Fruit fly (Drosophila melanogaster) whole organism, embryonic: Measurements from ENCODE around the gene CG9643.

ENCODE experiments used
- Ada2b ChIP-seq: fragments of 200-800 bp; sonication (Bioruptor generic); IDR thresholded peaks from 2 replicates; pipeline ENCODE4 v1.3.6; 2022; ENCODE audit warnings: missing biosample characterization, missing genetic modification characterization
- Asciz ChIP-seq: fragments of 200-800 bp; sonication (Bioruptor generic); optimal IDR thresholded peaks from 2 replicates; lab custom pipeline; 2017; ENCODE audit warnings: missing biosample characterization, mild to moderate bottlenecking, missing genetic modification characterization, missing genetic modification reagents
- Blimp-1 ChIP-seq: fragments of 200-800 bp; sonication (Bioruptor generic); optimal IDR thresholded peaks from 3 replicates; lab custom pipeline; 2018; ENCODE audit warnings: missing biosample characterization, missing genetic modification characterization, mild to moderate bottlenecking, moderate library complexity, missing genetic modification reagents
- CG10267 ChIP-seq: fragments of 200-800 bp; sonication (Bioruptor generic); optimal IDR thresholded peaks from 2 replicates; lab custom pipeline; 2018; ENCODE audit warnings: missing biosample characterization, mild to moderate bottlenecking, missing genetic modification characterization, moderate library complexity
- CG10959 ChIP-seq: fragments of 200-800 bp; sonication (Bioruptor generic); IDR thresholded peaks from 2 replicates; pipeline ENCODE4 v1.3.6; 2022; ENCODE audit warnings: missing biosample characterization, missing genetic modification characterization
- CG13624 ChIP-seq: fragments of 200-800 bp; sonication (Bioruptor generic); optimal IDR thresholded peaks from 2 replicates; lab custom pipeline; 2016; ENCODE audit warnings: missing biosample characterization, missing genetic modification characterization
- CG14014 ChIP-seq: fragments of 200-800 bp; sonication (Bioruptor generic); IDR thresholded peaks from 2 replicates; pipeline ENCODE4 v1.3.6; 2022; ENCODE audit warnings: missing biosample characterization, missing genetic modification characterization
- CG14710 ChIP-seq: fragments of 200-800 bp; sonication (Bioruptor generic); optimal IDR thresholded peaks from 3 replicates; lab custom pipeline; 2019; ENCODE audit warnings: missing biosample characterization, mild to moderate bottlenecking, missing genetic modification characterization, moderate library complexity
- CG15269 ChIP-seq: fragments of 200-800 bp; sonication (Bioruptor generic); optimal IDR thresholded peaks from 2 replicates; lab custom pipeline; 2018; ENCODE audit warnings: missing biosample characterization, mild to moderate bottlenecking, missing genetic modification characterization, moderate library complexity
- CG15601 ChIP-seq: fragments of 200-800 bp; sonication (Bioruptor generic); optimal IDR thresholded peaks from 3 replicates; lab custom pipeline; 2019; ENCODE audit warnings: missing biosample characterization, mild to moderate bottlenecking, missing genetic modification characterization, moderate library complexity
- CG15696 ChIP-seq: fragments of 200-800 bp; sonication (Bioruptor generic); optimal IDR thresholded peaks from 2 replicates; lab custom pipeline; 2019; ENCODE audit warnings: missing biosample characterization, mild to moderate bottlenecking, missing genetic modification characterization, moderate library complexity
- CG1647 ChIP-seq: fragments of 200-800 bp; sonication (Bioruptor generic); optimal IDR thresholded peaks from 3 replicates; lab custom pipeline; 2016; ENCODE audit warnings: missing biosample characterization, missing genetic modification characterization
- CG4282 ChIP-seq: fragments of 200-800 bp; sonication (Bioruptor generic); optimal IDR thresholded peaks from 2 replicates; lab custom pipeline; 2016; ENCODE audit warnings: missing biosample characterization, missing genetic modification characterization
- CG4404 ChIP-seq: fragments of 200-800 bp; sonication (Bioruptor generic); IDR thresholded peaks from 2 replicates; pipeline ENCODE4 v1.3.6; 2022; ENCODE audit warnings: missing biosample characterization, missing genetic modification characterization
- CG6272 ChIP-seq: fragments of 200-800 bp; sonication (Bioruptor generic); IDR thresholded peaks from 2 replicates; pipeline ENCODE4 v1.3.6; 2022; ENCODE audit warnings: missing biosample characterization, missing genetic modification characterization
- CG6791 ChIP-seq: fragments of 200-800 bp; sonication (Bioruptor generic); IDR thresholded peaks from 3 replicates; pipeline ENCODE4 v1.3.6; 2022; ENCODE audit warnings: missing biosample characterization, missing genetic modification characterization; ENCODE audit not compliant: partially characterized antibody
- CG9215 ChIP-seq: fragments of 200-800 bp; sonication (Bioruptor generic); IDR thresholded peaks from 2 replicates; pipeline ENCODE4 v1.3.6; 2022; ENCODE audit warnings: missing biosample characterization, missing genetic modification characterization
- Camta ChIP-seq: fragments of 200-800 bp; sonication (Bioruptor generic); optimal IDR thresholded peaks from 2 replicates; lab custom pipeline; 2016; ENCODE audit warnings: missing biosample characterization, missing genetic modification characterization
- CoRest ChIP-seq: fragments of 200-800 bp; sonication (Bioruptor generic); optimal IDR thresholded peaks from 3 replicates; lab custom pipeline; 2018; ENCODE audit warnings: missing biosample characterization, mild to moderate bottlenecking, missing genetic modification characterization, moderate library complexity
- CrebB ChIP-seq: fragments of 200-800 bp; sonication (Bioruptor generic); optimal IDR thresholded peaks from 3 replicates; lab custom pipeline; 2018; ENCODE audit warnings: missing biosample characterization, mild to moderate bottlenecking, missing genetic modification characterization
- Drgx ChIP-seq: fragments of 200-800 bp; sonication (Bioruptor generic); IDR thresholded peaks from 2 replicates; pipeline ENCODE4 v1.3.6; 2022; ENCODE audit warnings: missing biosample characterization, missing genetic modification characterization
- H15 ChIP-seq: fragments of 200-800 bp; sonication (Bioruptor generic); IDR thresholded peaks from 3 replicates; pipeline ENCODE4 v1.3.6; 2022; ENCODE audit warnings: missing biosample characterization, missing genetic modification characterization
- H2.0 ChIP-seq: fragments of 200-800 bp; sonication (Bioruptor generic); IDR thresholded peaks from 2 replicates; pipeline ENCODE4 v1.3.6; 2022; ENCODE audit warnings: missing biosample characterization, missing genetic modification characterization
- bcd ChIP-seq: fragments of 200-800 bp; sonication (Bioruptor generic); optimal IDR thresholded peaks from 2 replicates; lab custom pipeline; 2017; ENCODE audit warnings: missing biosample characterization, mild to moderate bottlenecking, missing genetic modification characterization
- bowl ChIP-seq: fragments of 200-800 bp; sonication (Bioruptor generic); IDR thresholded peaks from 2 replicates; pipeline ENCODE4 v1.3.6; 2022; ENCODE audit warnings: missing biosample characterization, missing genetic modification characterization
- crol ChIP-seq: fragments of 200-800 bp; sonication (Bioruptor generic); IDR thresholded peaks from 2 replicates; pipeline ENCODE4 v1.3.6; 2022; ENCODE audit warnings: missing biosample characterization, missing genetic modification characterization
- fd102C ChIP-seq: fragments of 200-800 bp; sonication (Bioruptor generic); optimal IDR thresholded peaks from 2 replicates; lab custom pipeline; 2018; ENCODE audit warnings: missing biosample characterization, mild to moderate bottlenecking, missing genetic modification characterization, moderate library complexity
- fd96Cb ChIP-seq: fragments of 200-800 bp; sonication (Bioruptor generic); optimal IDR thresholded peaks from 2 replicates; lab custom pipeline; 2018; ENCODE audit warnings: missing biosample characterization, mild to moderate bottlenecking, missing genetic modification characterization, moderate library complexity
- grn ChIP-seq: fragments of 200-800 bp; sonication (Bioruptor generic); optimal IDR thresholded peaks from 3 replicates; lab custom pipeline; 2017; ENCODE audit warnings: missing biosample characterization, missing genetic modification characterization
- hbn ChIP-seq: fragments of 200-800 bp; sonication (Bioruptor generic); IDR thresholded peaks from 2 replicates; pipeline ENCODE4 v1.3.6; 2022; ENCODE audit warnings: missing biosample characterization, missing genetic modification characterization; ENCODE audit not compliant: partially characterized antibody
- ind ChIP-seq: fragments of 200-800 bp; sonication (Bioruptor generic); optimal IDR thresholded peaks from 3 replicates; lab custom pipeline; 2016; ENCODE audit warnings: missing biosample characterization, missing genetic modification characterization
- knrl ChIP-seq: fragments of 200-800 bp; sonication (Bioruptor generic); IDR thresholded peaks from 3 replicates; pipeline ENCODE4 v1.3.6; 2022; ENCODE audit warnings: missing biosample characterization, missing genetic modification characterization; ENCODE audit not compliant: partially characterized antibody
- lilli ChIP-seq: fragments of 200-800 bp; sonication (Bioruptor generic); optimal IDR thresholded peaks from 3 replicates; lab custom pipeline; 2016; ENCODE audit warnings: missing biosample characterization, missing genetic modification characterization
- lola ChIP-seq, 3 experiments: fragments of >200 bp in 2 of 3; fragments of 200-800 bp in 1 of 3; sonication (Bioruptor generic) in 1 of 3; optimal IDR thresholded peaks; 2 replicates each; lab custom pipeline; 2017 to 2019; ENCODE audit warnings: missing biosample characterization in 3 of 3, missing genetic modification characterization in 3 of 3, mild to moderate bottlenecking in 1 of 3, moderate library complexity in 1 of 3
- oc ChIP-seq: fragments of 200-800 bp; sonication (Bioruptor generic); optimal IDR thresholded peaks from 2 replicates; lab custom pipeline; 2018; ENCODE audit warnings: missing biosample characterization, mild to moderate bottlenecking, missing genetic modification characterization, moderate library complexity
- org-1 ChIP-seq: fragments of 200-800 bp; sonication (Bioruptor generic); optimal IDR thresholded peaks from 2 replicates; lab custom pipeline; 2017; ENCODE audit warnings: missing biosample characterization, missing genetic modification characterization
- p53 ChIP-seq: fragments of 200-800 bp; sonication (Bioruptor generic); optimal IDR thresholded peaks from 2 replicates; lab custom pipeline; 2016; ENCODE audit warnings: missing biosample characterization, missing genetic modification characterization
- pan ChIP-seq, 4 experiments: fragments of >200 bp in 3 of 4; fragments of 200-800 bp in 1 of 4; sonication (Bioruptor generic) in 1 of 4; optimal IDR thresholded peaks in 3 of 4; IDR thresholded peaks in 1 of 4; 2 replicates each; pipeline versions ENCODE4 v1.3.6 to Lab custom; 2017 to 2022; ENCODE audit warnings: missing biosample characterization in 2 of 4, missing genetic modification characterization in 2 of 4, mixed read lengths in 1 of 4
- phol ChIP-seq: fragments of 200-800 bp; sonication (Bioruptor generic); optimal IDR thresholded peaks from 3 replicates; lab custom pipeline; 2018; ENCODE audit warnings: missing biosample characterization, mild to moderate bottlenecking, missing genetic modification characterization, moderate library complexity
- pnt ChIP-seq: fragments of 200-800 bp; sonication (Bioruptor generic); optimal IDR thresholded peaks from 3 replicates; lab custom pipeline; 2016; ENCODE audit warnings: missing biosample characterization, missing genetic modification characterization
- row ChIP-seq: fragments of 200-800 bp; sonication (Bioruptor generic); IDR thresholded peaks from 3 replicates; pipeline ENCODE4 v1.3.6; 2022; ENCODE audit warnings: missing biosample characterization, missing genetic modification characterization
- slp2 ChIP-seq: fragments of 200-800 bp; sonication (Bioruptor generic); optimal IDR thresholded peaks from 2 replicates; lab custom pipeline; 2016; ENCODE audit warnings: missing biosample characterization, missing genetic modification characterization
- stc ChIP-seq: fragments of 200-800 bp; sonication (Bioruptor generic); IDR thresholded peaks from 2 replicates; pipeline ENCODE4 v1.3.6; 2022; ENCODE audit warnings: missing biosample characterization, missing genetic modification characterization
- stwl ChIP-seq: fragments of 200-800 bp; sonication (Bioruptor generic); optimal IDR thresholded peaks from 3 replicates; lab custom pipeline; 2018; ENCODE audit warnings: missing biosample characterization, mild to moderate bottlenecking, missing genetic modification characterization, moderate library complexity
- tin ChIP-seq: fragments of 200-800 bp; sonication (Bioruptor generic); optimal IDR thresholded peaks from 3 replicates; lab custom pipeline; 2016; ENCODE audit warnings: missing biosample characterization, missing genetic modification characterization
- tna ChIP-seq: fragments of 200-800 bp; sonication (Bioruptor generic); IDR thresholded peaks from 2 replicates; pipeline ENCODE4 v1.3.6; 2022; ENCODE audit warnings: missing biosample characterization, missing genetic modification characterization; ENCODE audit not compliant: partially characterized antibody
- ttk ChIP-seq: fragments of 200-800 bp; sonication (Bioruptor generic); IDR thresholded peaks from 2 replicates; pipeline ENCODE4 v2.1.2; 2022; ENCODE audit warnings: missing biosample characterization, missing genetic modification characterization
- tup ChIP-seq: fragments of 200-800 bp; sonication (Bioruptor generic); optimal IDR thresholded peaks from 2 replicates; lab custom pipeline; 2016; ENCODE audit warnings: missing biosample characterization, mild to moderate bottlenecking, missing genetic modification characterization, moderate library complexity
- vvl ChIP-seq: fragments of 200-800 bp; sonication (Bioruptor generic); IDR thresholded peaks from 2 replicates; pipeline ENCODE4 v1.3.6; 2022; ENCODE audit warnings: missing biosample characterization, missing genetic modification characterization

The CG9643 gene

DNA sequence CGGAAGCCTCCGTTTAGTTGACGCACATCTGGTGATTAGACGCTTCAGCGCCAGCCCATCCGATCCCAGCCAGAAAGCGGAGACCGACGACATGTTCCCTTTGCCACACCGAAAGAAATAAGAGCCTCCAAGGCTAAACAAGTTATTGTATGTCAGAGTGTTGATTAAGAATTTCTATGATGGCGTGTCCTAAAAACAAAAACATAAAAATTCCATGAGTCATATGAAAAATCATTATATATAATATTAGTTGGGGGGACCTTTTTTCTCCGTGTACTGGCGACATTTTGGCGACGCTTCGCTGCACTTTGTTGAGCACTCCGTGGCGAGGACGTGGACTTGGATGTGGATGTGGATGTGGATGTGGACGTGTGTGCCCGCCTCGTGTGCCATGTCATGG, 33.7 kb upstream of the CG9643 start (continued):
- no peak for TF ChIP-seq hbn
- 0 out of 3 replicates have a peak, but pooled peaks have one; percentile 42 for TF ChIP-seq H15 (GFP tag; lab: Robert Waterston, UW)
- TF ChIP-seq Drgx (GFP tag; lab: Robert Waterston, UW) = peak; percentile 76
- no peak for TF ChIP-seq CG4282
- TF ChIP-seq CG15601 (tag; lab: Kevin White, UChicago) = no peak
- TF ChIP-seq CG6791 (GFP tag; lab: Robert Waterston, UW) = no peak
- TF ChIP-seq bowl (GFP tag; lab: Robert Waterston, UW) = no peak
- 0 out of 2 replicates have a peak, but pooled peaks have one; percentile 23 for TF ChIP-seq ttk (GFP tag; lab: Robert Waterston, UW)
- TF ChIP-seq org-1 (GFP tag; lab: Kevin White, UChicago) = no peak
- TF ChIP-seq tin (GFP tag; lab: Kevin White, UChicago) = peak; percentile 34
- peak; percentile 9 for TF ChIP-seq lilli (GFP tag; lab: Kevin White, UChicago)
- TF ChIP-seq CrebB = no peak
- TF ChIP-seq CG10959 (GFP tag; lab: Robert Waterston, UW) = 0 out of 2 replicates have a peak, but pooled peaks have one; percentile 7
- no peak for TF ChIP-seq CG13624 (GFP tag; lab: Kevin White, UChicago)
- peak; percentile 7 for TF ChIP-seq CoRest (tag; lab: Kevin White, UChicago)
- TF ChIP-seq Blimp-1 (GFP tag; lab: Kevin White, UChicago) = peak; percentile 37
- TF ChIP-seq CG1647 (GFP tag; lab: Kevin White, UChicago) = peak; percentile 7
- TF ChIP-seq pan (optimal IDR thresholded peaks at IDR 0.05; lab: Kevin White, UChicago) = no peak
- peak in 1 of 2 experiments; percentile 27 for TF ChIP-seq pan (GFP tag; optimal IDR thresholded peaks at IDR 0.05 in 1 of 2, IDR thresholded peaks at IDR 0.05 in 1 of 2)
- peak; percentile 13 for TF ChIP-seq CG10267 (tag; lab: Kevin White, UChicago)
- TF ChIP-seq Ada2b (GFP tag; lab: Robert Waterston, UW) = 0 out of 2 replicates have a peak, but pooled peaks have one; percentile 9
- TF ChIP-seq fd102C (GFP tag; lab: Kevin White, UChicago) = no peak
- TF ChIP-seq slp2 (GFP tag; lab: Kevin White, UChicago) = no peak
- no peak for TF ChIP-seq crol (GFP tag; lab: Robert Waterston, UW)
- no peak for TF ChIP-seq stwl (tag; lab: Kevin White, UChicago)
- no peak for TF ChIP-seq CG9215
- TF ChIP-seq row (GFP tag; lab: Robert Waterston, UW) = peak; percentile 51; the same call in 2 of the 3 replicates
- TF ChIP-seq bcd (GFP tag; lab: Kevin White, UChicago) = peak; percentile 29
- no peak for TF ChIP-seq oc
- peak; percentile 32 for TF ChIP-seq fd96Cb (tag; lab: Kevin White, UChicago)
- TF ChIP-seq vvl = peak; percentile 56; the same call in 1 of the 2 replicates
- 0 out of 2 replicates have a peak, but pooled peaks have one; percentile 37 for TF ChIP-seq CG4404 (GFP tag; lab: Robert Waterston, UW)
- TF ChIP-seq pnt (GFP tag; lab: Kevin White, UChicago) = no peak
- no peak for TF ChIP-seq grn (GFP tag; lab: Kevin White, UChicago)
- peak; percentile 34 for TF ChIP-seq CG14710 (tag; lab: Kevin White, UChicago)
- TF ChIP-seq phol (tag; lab: Kevin White, UChicago) = peak; percentile 47
- no peak for TF ChIP-seq Camta (GFP tag; lab: Kevin White, UChicago)
- 0 out of 2 replicates have a peak, but pooled peaks have one; percentile 10 for TF ChIP-seq CG14014 (GFP tag; lab: Robert Waterston, UW)
- no peak for TF ChIP-seq CG15269 (tag; lab: Kevin White, UChicago)
- TF ChIP-seq p53 = no peak
- TF ChIP-seq H2.0 (GFP tag; lab: Robert Waterston, UW) = no peak; the same call in 1 of the 2 replicates
- peak; percentile 33; the same call in 1 of the 2 replicates for TF ChIP-seq stc (GFP tag; lab: Robert Waterston, UW)
- TF ChIP-seq CG6272 (GFP tag; lab: Robert Waterston, UW) = no peak
- peak; percentile 12 for TF ChIP-seq CG15696
- TF ChIP-seq tup (GFP tag; lab: Kevin White, UChicago) = peak; percentile 26
- peak in 1 of 3 experiments; percentile 42 for TF ChIP-seq lola (GFP tag; optimal IDR thresholded peaks at IDR 0.05; lab: Kevin White, UChicago)
- TF ChIP-seq knrl = no peak
- peak; percentile 29 for TF ChIP-seq ind (GFP tag; lab: Kevin White, UChicago)
- TF ChIP-seq Asciz (GFP tag; lab: Kevin White, UChicago) = no peak
- TF ChIP-seq tna (GFP tag; lab: Robert Waterston, UW) = no peak
